Fruit fly (Drosophila melanogaster) S2 (cell line): ENCODE measurements around the gene CG18598.

Experiments
- CG8478 ChIP-seq: fragments of >200 bp; optimal IDR thresholded peaks from 2 replicates; lab custom pipeline; 2018
- CTCF ChIP-seq, 2 experiments: fragments of >200 bp; optimal IDR thresholded peaks; 2 replicates each; lab custom pipeline; 2018

DNA sequence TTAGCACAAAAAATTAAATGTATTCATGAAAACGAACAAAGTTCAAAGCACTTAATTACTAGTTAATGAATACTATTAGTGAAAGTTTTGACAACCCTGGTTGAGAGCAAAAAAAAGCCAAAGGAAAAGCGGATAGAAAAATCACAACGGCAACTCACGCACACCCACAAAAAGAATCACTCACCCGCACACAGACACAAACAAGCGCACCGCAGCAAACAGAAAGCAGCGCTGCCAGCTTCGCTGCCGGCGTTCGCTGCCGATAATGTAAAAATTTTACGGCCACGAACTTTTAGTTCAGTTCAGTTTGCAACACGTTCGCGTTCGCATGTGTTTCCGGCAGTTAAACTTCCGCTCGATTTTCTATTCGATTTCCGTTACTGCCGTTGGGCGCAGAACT is 16.6 kb downstream of the CG18598 start, which contains the start of gene CG18599:
- TF ChIP-seq CG8478 (no peak), CTCF (optimal IDR thresholded peaks at IDR 0.05; lab: Kevin White, UChicago) (no peak)
